Worm (Caenorhabditis elegans) whole organism, L1 larva: ENCODE data around the gene Y37D8A.26.

Experiments
- ama-1 ChIP-seq: fragments of 150-350 bp; optimal IDR thresholded peaks from 2 replicates; lab custom pipeline; 2014
- ceh-90 ChIP-seq: sonication (generic microtip); optimal IDR thresholded peaks from 2 replicates; lab custom pipeline; 2016; ENCODE audit warnings: missing genetic modification characterization, missing compliant biosample characterization
- efl-1 ChIP-seq, 4 experiments: fragments of 150-350 bp; optimal IDR thresholded peaks in 3 of 4; peaks in 1 of 4; 1 replicate in 1 of 4; 2 replicates in 3 of 4; lab custom pipeline; 2014; ENCODE audit warnings: missing biosample characterization in 2 of 4, missing genetic modification characterization in 2 of 4, missing genetic modification reagents in 2 of 4
- fkh-10 ChIP-seq: sonication (generic microtip); optimal IDR thresholded peaks from 2 replicates; lab custom pipeline; 2017; ENCODE audit warnings: missing biosample characterization, missing genetic modification reagents, missing genetic modification characterization
- fkh-4 ChIP-seq: sonication (generic microtip); optimal IDR thresholded peaks from 2 replicates; lab custom pipeline; 2016; ENCODE audit warnings: missing compliant biosample characterization, missing genetic modification characterization, borderline replicate concordance
- lin-13 ChIP-seq: fragments of 150-350 bp; optimal IDR thresholded peaks from 2 replicates; lab custom pipeline; 2014; ENCODE audit warnings: missing biosample characterization, missing genetic modification reagents, missing genetic modification characterization
- nhr-28 ChIP-seq: fragments of 150-350 bp; optimal IDR thresholded peaks from 2 replicates; lab custom pipeline; 2014; ENCODE audit warnings: missing biosample characterization, missing genetic modification characterization
- nhr-77 ChIP-seq: fragments of 150-350 bp; optimal IDR thresholded peaks from 2 replicates; lab custom pipeline; 2014; ENCODE audit warnings: missing biosample characterization, missing genetic modification characterization
- nhr-90 ChIP-seq: sonication (generic microtip); optimal IDR thresholded peaks from 2 replicates; lab custom pipeline; 2016; ENCODE audit warnings: mild to moderate bottlenecking, missing genetic modification characterization, missing compliant biosample characterization; ENCODE audit not compliant: poor library complexity
- pqm-1 ChIP-seq: sonication (generic microtip); optimal IDR thresholded peaks from 3 replicates; lab custom pipeline; 2017; ENCODE audit warnings: missing biosample characterization, missing genetic modification characterization
- snpc-4 ChIP-seq: fragments of 150-350 bp; optimal IDR thresholded peaks from 2 replicates; lab custom pipeline; 2014; ENCODE audit warnings: missing biosample characterization, missing genetic modification characterization
- sptf-1 ChIP-seq: fragments of 150-350 bp; optimal IDR thresholded peaks from 2 replicates; lab custom pipeline; 2014; ENCODE audit warnings: missing biosample characterization, missing genetic modification characterization
- unc-130 ChIP-seq: fragments of 150-350 bp; optimal IDR thresholded peaks from 2 replicates; lab custom pipeline; 2017; ENCODE audit warnings: missing biosample characterization, missing genetic modification characterization, inconsistent platforms
- ztf-4 ChIP-seq: fragments of 150-350 bp; optimal IDR thresholded peaks from 2 replicates; lab custom pipeline; 2014; ENCODE audit warnings: missing biosample characterization, missing genetic modification characterization

DNA sequence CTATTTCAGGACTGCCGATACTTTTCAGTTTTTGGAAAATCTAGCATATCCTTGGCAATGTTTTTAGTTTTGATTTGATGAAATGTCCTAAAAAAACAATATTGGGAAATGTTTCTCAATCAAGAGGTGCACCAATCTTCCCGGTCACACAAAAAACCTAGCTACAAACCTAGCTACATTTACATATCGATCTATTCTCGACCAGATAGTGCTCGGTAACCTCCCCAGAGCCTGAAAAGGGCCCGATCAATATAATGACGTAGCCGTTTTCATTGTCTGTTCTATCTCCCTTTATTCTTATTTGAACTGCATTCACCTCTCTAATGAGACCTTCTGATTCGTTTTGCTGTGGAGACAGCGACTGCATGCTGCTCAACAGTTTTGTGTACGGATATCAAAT is 48.8 kb downstream of the Y37D8A.26 start, which contains the start of gene BE10.3:
- no peak for TF ChIP-seq nhr-77 (tag; lab: Kevin White, UChicago)
- TF ChIP-seq ztf-4 (tag; lab: Kevin White, UChicago): no peak
- no peak for TF ChIP-seq sptf-1 (tag; lab: Kevin White, UChicago)
- no peak for TF ChIP-seq unc-130 (tag; lab: Kevin White, UChicago)
- TF ChIP-seq snpc-4 (tag; lab: Kevin White, UChicago): no peak
- no peak for TF ChIP-seq fkh-4 (tag; lab: Kevin White, UChicago)
- no peak for TF ChIP-seq fkh-10 (GFP tag; lab: Kevin White, UChicago)
- TF ChIP-seq nhr-90 (tag; lab: Kevin White, UChicago): no peak
- TF ChIP-seq efl-1 (optimal IDR thresholded peaks at IDR 0.05; lab: Kevin White, UChicago): no peak
- no peak for TF ChIP-seq efl-1 (GFP tag; optimal IDR thresholded peaks at IDR 0.05 in 1 of 2; lab: Kevin White, UChicago)
- no peak for TF ChIP-seq lin-13
- no peak for TF ChIP-seq ama-1 (lab: Kevin White, UChicago)
- no peak for TF ChIP-seq ceh-90 (tag; lab: Kevin White, UChicago)
- TF ChIP-seq pqm-1: no peak
- no peak for TF ChIP-seq nhr-28 (tag; lab: Kevin White, UChicago)
